Worm (Caenorhabditis elegans) whole organism, L4 larva: Measurements from ENCODE around the gene ahsa-1.

Source experiments
- D1046.2 ChIP-seq: fragments of 200-800 bp; sonication (Bioruptor generic); IDR thresholded peaks from 2 replicates; pipeline ENCODE4 v1.3.6; 2022; ENCODE audit warnings: missing genetic modification characterization, missing compliant biosample characterization
- F10B5.3 ChIP-seq: sonication (generic microtip); optimal IDR thresholded peaks from 2 replicates; lab custom pipeline; 2016; ENCODE audit warnings: mild to moderate bottlenecking, missing genetic modification characterization, missing compliant biosample characterization
- F26F4.8 ChIP-seq: fragments of 200-800 bp; sonication (Bioruptor generic); conservative IDR thresholded peaks from 2 replicates; pipeline ENCODE4 v1.3.6; 2022; ENCODE audit warnings: missing genetic modification characterization, missing compliant biosample characterization
- F37D6.2 ChIP-seq: sonication (generic microtip); optimal IDR thresholded peaks from 2 replicates; lab custom pipeline; 2016; ENCODE audit warnings: mild to moderate bottlenecking, missing genetic modification characterization, missing compliant biosample characterization
- F49E8.2 ChIP-seq: sonication (generic microtip); optimal IDR thresholded peaks from 2 replicates; lab custom pipeline; 2016; ENCODE audit warnings: missing compliant biosample characterization, mild to moderate bottlenecking, missing genetic modification characterization, borderline replicate concordance
- R02D3.7 ChIP-seq: fragments of 150-350 bp; sonication (generic microtip); optimal IDR thresholded peaks from 3 replicates; lab custom pipeline; 2014; ENCODE audit warnings: missing biosample characterization, missing genetic modification characterization
- T20F7.1 ChIP-seq: fragments of 200-800 bp; sonication (Bioruptor generic); optimal IDR thresholded peaks from 2 replicates; lab custom pipeline; 2018; ENCODE audit warnings: mild to moderate bottlenecking, missing genetic modification characterization, missing compliant biosample characterization
- aha-1 ChIP-seq: fragments of 150-350 bp; peaks from one replicate; lab custom pipeline; 2014; ENCODE audit warnings: missing biosample characterization, missing genetic modification characterization
- aly-2 ChIP-seq: sonication (generic microtip); optimal IDR thresholded peaks from 2 replicates; lab custom pipeline; 2018; ENCODE audit warnings: missing biosample characterization, missing genetic modification characterization
- arid-1 ChIP-seq: fragments of 200-800 bp; sonication (Bioruptor generic); conservative IDR thresholded peaks from 2 replicates; pipeline ENCODE4 v1.3.6; 2022; ENCODE audit warnings: missing genetic modification reagents, missing genetic modification characterization, missing compliant biosample characterization
- ceh-20 ChIP-seq: fragments of 200-800 bp; sonication (Bioruptor generic); IDR thresholded peaks from 2 replicates; pipeline ENCODE4 v1.3.6; 2022; ENCODE audit warnings: missing genetic modification reagents, missing genetic modification characterization, missing compliant biosample characterization
- ceh-28 ChIP-seq: fragments of 150-350 bp; optimal IDR thresholded peaks from 2 replicates; lab custom pipeline; 2014; ENCODE audit warnings: missing biosample characterization, missing genetic modification reagents, missing genetic modification characterization
- ceh-44 ChIP-seq: fragments of 200-800 bp; sonication (Bioruptor generic); IDR thresholded peaks from 2 replicates; pipeline ENCODE4 v1.3.6; 2022; ENCODE audit warnings: missing genetic modification reagents, missing genetic modification characterization, missing compliant biosample characterization
- ces-1 ChIP-seq: fragments of 150-350 bp; sonication (generic microtip); optimal IDR thresholded peaks from 4 replicates; lab custom pipeline; 2014; ENCODE audit warnings: missing biosample characterization, missing genetic modification reagents, missing genetic modification characterization
- cey-2 ChIP-seq: sonication (generic microtip); optimal IDR thresholded peaks from 3 replicates; lab custom pipeline; 2017; ENCODE audit warnings: missing genetic modification characterization, mild to moderate bottlenecking, missing compliant biosample characterization, antibody characterized with exemption, borderline replicate concordance; ENCODE audit not compliant: insufficient read depth
- ctbp-1 ChIP-seq: fragments of 200-800 bp; sonication (Bioruptor generic); IDR thresholded peaks from 2 replicates; pipeline ENCODE4 v1.3.6; 2022; ENCODE audit warnings: missing genetic modification reagents, missing genetic modification characterization, missing compliant biosample characterization
- daf-8 ChIP-seq: fragments of 200-800 bp; sonication (Bioruptor generic); IDR thresholded peaks from 2 replicates; pipeline ENCODE4 v1.3.6; 2022; ENCODE audit warnings: missing genetic modification characterization, missing compliant biosample characterization
- dmd-8 ChIP-seq: fragments of 200-800 bp; sonication (Bioruptor generic); IDR thresholded peaks from 2 replicates; pipeline ENCODE4 v1.3.6; 2022; ENCODE audit warnings: missing genetic modification characterization, missing compliant biosample characterization
- dmd-9 ChIP-seq: fragments of 200-800 bp; sonication (Bioruptor generic); IDR thresholded peaks from 2 replicates; pipeline ENCODE4 v1.3.6; 2022; ENCODE audit warnings: missing genetic modification reagents, missing genetic modification characterization, missing compliant biosample characterization
- dpl-1 ChIP-seq: fragments of 150-350 bp; optimal IDR thresholded peaks from 2 replicates; lab custom pipeline; 2014; ENCODE audit warnings: missing biosample characterization, missing genetic modification reagents, missing genetic modification characterization
- egl-27 ChIP-seq: sonication (generic microtip); optimal IDR thresholded peaks from 3 replicates; lab custom pipeline; 2017; ENCODE audit warnings: missing biosample characterization, missing genetic modification reagents, missing genetic modification characterization
- egl-43 ChIP-seq: fragments of 200-800 bp; sonication (Bioruptor generic); IDR thresholded peaks from 2 replicates; pipeline ENCODE4 v1.3.6; 2022; ENCODE audit warnings: missing genetic modification reagents, missing genetic modification characterization, missing compliant biosample characterization
- fos-1 ChIP-seq: fragments of 150-350 bp; optimal IDR thresholded peaks from 2 replicates; lab custom pipeline; 2014; ENCODE audit warnings: missing biosample characterization, missing genetic modification characterization
- hlh-30 ChIP-seq: sonication (generic microtip); optimal IDR thresholded peaks from 2 replicates; lab custom pipeline; 2017; ENCODE audit warnings: antibody characterized with exemption, mild to moderate bottlenecking, missing genetic modification characterization, missing compliant biosample characterization; ENCODE audit not compliant: insufficient read depth
- lim-7 ChIP-seq: fragments of 200-800 bp; sonication (Bioruptor generic); IDR thresholded peaks from 2 replicates; pipeline ENCODE4 v1.3.6; 2022; ENCODE audit warnings: missing genetic modification characterization, missing compliant biosample characterization
- lin-1 ChIP-seq: fragments of 200-800 bp; sonication (Bioruptor generic); IDR thresholded peaks from 2 replicates; pipeline ENCODE4 v1.3.6; 2022; ENCODE audit warnings: missing genetic modification reagents, missing genetic modification characterization, missing compliant biosample characterization
- lin-15B ChIP-seq: fragments of 150-350 bp; sonication (generic microtip); optimal IDR thresholded peaks from 3 replicates; lab custom pipeline; 2014; ENCODE audit warnings: missing biosample characterization, missing genetic modification characterization
- lir-3 ChIP-seq: sonication (generic microtip); optimal IDR thresholded peaks from 2 replicates; lab custom pipeline; 2016; ENCODE audit warnings: mild to moderate bottlenecking, missing genetic modification characterization, missing compliant biosample characterization
- lsy-2 ChIP-seq, 2 experiments: fragments of 150-350 bp in 1 of 2; sonication (generic microtip) in 1 of 2; optimal IDR thresholded peaks; 2 replicates each; lab custom pipeline; 2014 to 2017; ENCODE audit warnings: missing biosample characterization in 2 of 2, missing genetic modification characterization in 2 of 2
- mep-1 ChIP-seq: fragments of 150-350 bp; sonication (generic microtip); optimal IDR thresholded peaks from 3 replicates; lab custom pipeline; 2014; ENCODE audit warnings: missing biosample characterization, missing genetic modification characterization
- mes-2 ChIP-seq: sonication (generic microtip); optimal IDR thresholded peaks from 2 replicates; lab custom pipeline; 2016; ENCODE audit warnings: missing genotype, mild to moderate bottlenecking, missing genetic modification characterization, missing compliant biosample characterization; ENCODE audit not compliant: poor library complexity, severe bottlenecking
- mxl-3 ChIP-seq: fragments of 200-800 bp; sonication (Bioruptor generic); optimal IDR thresholded peaks from 2 replicates; lab custom pipeline; 2018; ENCODE audit warnings: mild to moderate bottlenecking, missing genetic modification characterization, missing compliant biosample characterization
- nhr-10 ChIP-seq: fragments of 150-350 bp; optimal IDR thresholded peaks from 2 replicates; lab custom pipeline; 2014; ENCODE audit warnings: missing biosample characterization, missing genetic modification characterization
- nhr-11 ChIP-seq: fragments of 150-350 bp; optimal IDR thresholded peaks from 2 replicates; lab custom pipeline; 2014; ENCODE audit warnings: missing biosample characterization, missing genetic modification characterization
- nhr-28 ChIP-seq: fragments of 150-350 bp; optimal IDR thresholded peaks from 2 replicates; lab custom pipeline; 2014; ENCODE audit warnings: missing biosample characterization, missing genetic modification characterization
- nhr-41 ChIP-seq: fragments of 200-800 bp; sonication (Bioruptor generic); IDR thresholded peaks from 2 replicates; pipeline ENCODE4 v1.3.6; 2022; ENCODE audit warnings: missing genetic modification reagents, missing genetic modification characterization, missing compliant biosample characterization
- nhr-6 ChIP-seq: fragments of 150-350 bp; optimal IDR thresholded peaks from 2 replicates; lab custom pipeline; 2014; ENCODE audit warnings: missing biosample characterization, missing genetic modification characterization
- nhr-76 ChIP-seq: fragments of 150-350 bp; optimal IDR thresholded peaks from 2 replicates; lab custom pipeline; 2014; ENCODE audit warnings: missing biosample characterization, missing genetic modification characterization
- nhr-77 ChIP-seq: fragments of 150-350 bp; optimal IDR thresholded peaks from 2 replicates; lab custom pipeline; 2014; ENCODE audit warnings: missing biosample characterization, missing genetic modification characterization
- pha-4 ChIP-seq, 2 experiments: fragments of 150-350 bp in 1 of 2; fragments of 200-800 bp in 1 of 2; sonication (Bioruptor generic) in 1 of 2; IDR thresholded peaks in 1 of 2; optimal IDR thresholded peaks in 1 of 2; 2 replicates each; pipeline versions ENCODE4 v1.3.6 to Lab custom; 2014 to 2022; ENCODE audit warnings: missing genetic modification characterization in 2 of 2, missing genetic modification reagents in 2 of 2, missing biosample characterization in 1 of 2, missing compliant biosample characterization in 1 of 2
- saeg-2 ChIP-seq: fragments of 200-800 bp; sonication (Bioruptor generic); IDR thresholded peaks from 2 replicates; pipeline ENCODE4 v1.3.6; 2022; ENCODE audit warnings: missing genetic modification reagents, missing genetic modification characterization, missing compliant biosample characterization
- set-16 ChIP-seq: fragments of 200-800 bp; sonication (Bioruptor generic); IDR thresholded peaks from 2 replicates; pipeline ENCODE4 v1.3.6; 2022; ENCODE audit warnings: missing genetic modification reagents, missing genetic modification characterization, missing compliant biosample characterization
- skn-1 ChIP-seq: fragments of 150-350 bp; optimal IDR thresholded peaks from 2 replicates; lab custom pipeline; 2014; ENCODE audit warnings: missing biosample characterization, missing genetic modification characterization
- snpc-4 ChIP-seq: fragments of 150-350 bp; optimal IDR thresholded peaks from 2 replicates; lab custom pipeline; 2014; ENCODE audit warnings: missing biosample characterization, missing genetic modification characterization
- unc-39 ChIP-seq: sonication (generic microtip); optimal IDR thresholded peaks from 2 replicates; lab custom pipeline; 2017; ENCODE audit warnings: missing biosample characterization, missing genetic modification characterization
- zfp-2 ChIP-seq: sonication (generic microtip); optimal IDR thresholded peaks from 2 replicates; lab custom pipeline; 2016; ENCODE audit warnings: mild to moderate bottlenecking, missing genetic modification characterization, missing compliant biosample characterization
- zip-11 ChIP-seq: fragments of 200-800 bp; sonication (Bioruptor generic); IDR thresholded peaks from 2 replicates; pipeline ENCODE4 v1.3.6; 2022; ENCODE audit warnings: missing genetic modification characterization, missing compliant biosample characterization
- zip-2 ChIP-seq: fragments of 150-350 bp; optimal IDR thresholded peaks from 2 replicates; lab custom pipeline; 2014; ENCODE audit warnings: missing biosample characterization, missing genetic modification characterization

ahsa-1 gene

DNA sequence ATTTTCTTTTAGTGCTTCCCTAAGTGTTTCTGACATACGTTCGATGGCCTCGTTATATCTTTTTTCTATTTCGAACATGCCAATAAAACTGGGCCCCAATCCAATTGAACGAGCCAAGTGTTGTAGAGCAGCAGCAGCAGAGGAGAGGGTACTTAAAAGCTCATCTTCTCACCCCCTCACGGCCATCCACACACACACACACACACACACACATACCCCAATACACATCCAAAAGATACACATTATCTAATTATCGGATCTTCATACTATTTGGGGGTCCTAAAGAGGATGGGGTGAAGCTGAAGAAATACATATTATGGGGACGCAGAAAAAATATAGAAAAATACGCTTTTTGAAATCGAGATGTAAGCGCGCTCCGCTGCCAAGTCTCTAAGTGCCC lies 12.4 kb downstream of the ahsa-1 start:
- TF ChIP-seq dmd-9 (GFP tag; lab: Robert Waterston, UW): no peak
- peak; percentile 71 for TF ChIP-seq aha-1
- TF ChIP-seq, all 104 proteins: peak for 1

DNA sequence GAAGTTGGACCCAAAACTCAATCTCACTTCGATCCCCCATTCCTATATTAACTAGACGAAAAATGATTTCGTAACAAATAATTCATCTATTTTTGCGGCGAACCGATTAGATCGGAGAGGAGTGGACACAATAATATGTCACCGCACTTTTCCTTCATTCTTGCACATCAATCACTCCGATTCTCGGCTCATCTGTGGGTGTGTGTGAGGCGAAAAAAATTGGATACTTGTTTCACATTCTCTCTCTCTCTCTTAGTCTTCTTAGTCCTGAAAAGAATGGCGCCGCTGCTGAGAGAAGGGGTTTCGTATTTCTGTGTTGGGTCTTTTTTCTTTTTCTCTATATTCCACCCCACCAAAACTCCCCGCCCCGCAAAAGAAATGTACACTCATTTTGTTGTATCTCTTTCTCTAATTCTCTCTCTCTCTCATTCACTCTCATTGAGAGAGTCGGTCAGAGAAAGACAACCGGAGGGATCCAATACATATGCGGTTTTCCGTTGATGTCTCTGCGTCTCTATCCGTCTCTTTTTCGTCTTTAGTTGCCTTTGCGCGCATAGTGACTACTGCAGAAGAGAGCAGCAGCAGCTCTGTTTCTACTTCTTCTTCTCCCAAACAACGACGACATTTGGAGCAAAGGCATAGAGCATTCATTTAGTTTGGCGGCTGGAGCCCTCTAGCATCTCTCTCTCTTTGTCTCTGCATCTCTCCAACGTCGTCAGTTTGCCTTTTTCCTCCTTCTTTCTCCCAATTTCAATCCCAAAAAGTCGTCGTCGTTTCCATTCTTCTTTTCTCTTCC lies 14.0 kb downstream of the ahsa-1 start, which contains the start of gene unc-76:
TSS of gene unc-76 (plus strand) at position 746 of the 796 bp plus-strand sequence.
- TF ChIP-seq fos-1 (tag; lab: Kevin White, UChicago) (no peak), D1046.2 (GFP tag; lab: Robert Waterston, UW) (no peak), skn-1 (no peak), nhr-77 (tag; lab: Kevin White, UChicago) (no peak), egl-43 (GFP tag; lab: Robert Waterston, UW) (peak; percentile 38; the same call in 1 of the 2 replicates), lin-1 (GFP tag; lab: Robert Waterston, UW) (no peak), unc-39 (no peak), F49E8.2 (tag; lab: Kevin White, UChicago) (no peak), nhr-11 (peak; percentile 72), saeg-2 (no peak), nhr-10 (tag; lab: Kevin White, UChicago) (no peak), ceh-44 (GFP tag; lab: Robert Waterston, UW) (no peak), zip-11 (GFP tag; lab: Robert Waterston, UW) (no peak), lsy-2 (tag; optimal IDR thresholded peaks at IDR 0.05; lab: Kevin White, UChicago) (peak; percentile 42 to 76), F26F4.8 (GFP tag; lab: Robert Waterston, UW) (no peak), dmd-9 (GFP tag; lab: Robert Waterston, UW) (no peak), pha-4 (GFP tag; IDR thresholded peaks at IDR 0.05; lab: Robert Waterston, UW) (peak; percentile 23; the same call in 1 of the 2 replicates), pha-4 (tag; optimal IDR thresholded peaks at IDR 0.05; lab: Kevin White, UChicago) (peak; percentile 20), T20F7.1 (GFP tag; lab: Kevin White, UChicago) (no peak), ceh-20 (GFP tag; lab: Robert Waterston, UW) (peak; percentile 55), daf-8 (GFP tag; lab: Robert Waterston, UW) (no peak), F37D6.2 (tag; lab: Kevin White, UChicago) (peak; percentile 78), cey-2 (no peak), mes-2 (tag; lab: Kevin White, UChicago) (peak; percentile 48), ces-1 (GFP tag; lab: Kevin White, UChicago) (peak; percentile 56), nhr-28 (tag; lab: Kevin White, UChicago) (peak; percentile 55), dpl-1 (GFP tag; lab: Kevin White, UChicago) (peak; percentile 27), set-16 (no peak; the same call in 1 of the 2 replicates), R02D3.7 (tag; lab: Kevin White, UChicago) (no peak), arid-1 (GFP tag; lab: Robert Waterston, UW) (0 out of 2 replicates have a peak, but pooled peaks have one; percentile 32), lin-15B (tag; lab: Kevin White, UChicago) (no peak), hlh-30 (tag; lab: Kevin White, UChicago) (peak; percentile 48), lir-3 (tag; lab: Kevin White, UChicago) (no peak), ctbp-1 (peak; percentile 72), nhr-41 (GFP tag; lab: Robert Waterston, UW) (no peak), nhr-76 (tag; lab: Kevin White, UChicago) (no peak), mxl-3 (no peak), zip-2 (tag; lab: Kevin White, UChicago) (no peak), egl-27 (tag; lab: Kevin White, UChicago) (no peak), lim-7 (no peak), snpc-4 (tag; lab: Kevin White, UChicago) (no peak), nhr-6 (peak; percentile 87), zfp-2 (no peak), F10B5.3 (tag; lab: Kevin White, UChicago) (no peak), mep-1 (tag; lab: Kevin White, UChicago) (peak; percentile 90), aly-2 (tag; lab: Kevin White, UChicago) (no peak), dmd-8 (no peak), ceh-28 (tag; lab: Kevin White, UChicago) (no peak)
